Fruit fly (Drosophila melanogaster): Measurements from ENCODE around the gene CG6707.

Gene CG6707

DNA sequence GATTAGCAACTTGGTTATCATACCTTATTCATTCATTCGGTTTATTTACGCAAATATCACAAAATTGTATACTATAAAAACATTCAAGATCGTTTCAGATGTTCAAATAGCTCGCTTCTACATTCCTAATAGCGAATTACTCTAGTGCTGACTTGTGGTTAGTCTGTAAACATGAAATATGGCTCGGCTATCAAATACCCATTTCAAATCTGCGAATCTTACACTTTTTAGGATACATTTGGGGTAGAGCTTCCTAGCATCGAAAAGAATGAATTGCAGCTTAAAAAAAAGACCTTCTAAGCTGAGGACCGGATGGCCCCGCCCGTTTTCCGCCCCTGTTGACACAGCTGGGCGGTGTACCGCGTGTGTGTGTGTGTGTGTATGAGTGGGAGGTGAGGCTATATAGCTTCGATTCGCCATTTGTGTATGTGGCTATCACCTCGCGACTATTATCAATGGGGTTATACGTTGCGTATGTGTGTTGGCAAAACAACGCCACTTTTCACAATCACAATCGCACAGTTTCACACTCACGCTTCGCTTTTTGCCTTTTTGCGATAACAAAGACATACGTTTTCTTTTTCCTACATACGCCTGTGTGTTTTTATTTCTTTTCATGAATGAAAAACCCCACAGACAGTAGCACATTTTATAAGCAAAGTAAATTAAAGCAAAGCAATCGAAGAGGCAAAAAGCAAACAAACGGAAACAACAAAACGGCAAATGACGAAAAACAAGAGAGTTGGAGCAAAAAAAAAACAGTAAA is 51.6 kb downstream of the CG6707 start:
- no peak for TF ChIP-seq Gug (GFP tag; IDR thresholded peaks at IDR 0.05)
- peak; percentile 41 for TF ChIP-seq Ets96B (tag; optimal IDR thresholded peaks at IDR 0.05)
- TF ChIP-seq CG8119 (GFP tag; IDR thresholded peaks at IDR 0.05) = peak; percentile 25; the same call in 1 of the 3 replicates
- no peak for TF ChIP-seq vri (GFP tag; optimal IDR thresholded peaks at IDR 0.05)
- peak; percentile 28 for TF ChIP-seq dsx (GFP tag; optimal IDR thresholded peaks at IDR 0.05; ENCODE audit: poor library complexity, severe bottlenecking)
- no peak for TF ChIP-seq CG9139 (GFP tag; optimal IDR thresholded peaks at IDR 0.05)
- TF ChIP-seq Eip78C (GFP tag) = peak; percentile 17
- TF ChIP-seq CG3032 (tag; optimal IDR thresholded peaks at IDR 0.05) = peak; percentile 22
- no peak for TF ChIP-seq Lpt (GFP tag; optimal IDR thresholded peaks at IDR 0.05)
- TF ChIP-seq OdsH (GFP tag; optimal IDR thresholded peaks at IDR 0.05) = no peak
- peak; percentile 12 for TF ChIP-seq CG1621 (tag; optimal IDR thresholded peaks at IDR 0.05)
- peak; percentile 73 for TF ChIP-seq svp (GFP tag)
- peak; percentile 68 for TF ChIP-seq fkh (GFP tag; optimal IDR thresholded peaks at IDR 0.05)
- TF ChIP-seq CG6276 (GFP tag; optimal IDR thresholded peaks at IDR 0.05) = peak; percentile 18
- peak; percentile 62 for TF ChIP-seq CG16779 (tag; optimal IDR thresholded peaks at IDR 0.05)
- peak; percentile 59; the same call in 2 of the 3 replicates for TF ChIP-seq CG6163 (GFP tag; IDR thresholded peaks at IDR 0.05)
- no peak for TF ChIP-seq CG11902 (GFP tag; optimal IDR thresholded peaks at IDR 0.05)
- peak; percentile 28 for TF ChIP-seq Sox14 (GFP tag; optimal IDR thresholded peaks at IDR 0.05)
- no peak for TF ChIP-seq CG11294 (GFP tag; IDR thresholded peaks at IDR 0.05)
- TF ChIP-seq CG6854 (GFP tag; optimal IDR thresholded peaks at IDR 0.05) = no peak
- peak in 1 of 2 experiments; percentile 13 for TF ChIP-seq ss (GFP tag; optimal IDR thresholded peaks at IDR 0.05)
- 0 out of 3 replicates have a peak, but pooled peaks have one; percentile 34 for TF ChIP-seq eg (GFP tag; IDR thresholded peaks at IDR 0.05)

DNA sequence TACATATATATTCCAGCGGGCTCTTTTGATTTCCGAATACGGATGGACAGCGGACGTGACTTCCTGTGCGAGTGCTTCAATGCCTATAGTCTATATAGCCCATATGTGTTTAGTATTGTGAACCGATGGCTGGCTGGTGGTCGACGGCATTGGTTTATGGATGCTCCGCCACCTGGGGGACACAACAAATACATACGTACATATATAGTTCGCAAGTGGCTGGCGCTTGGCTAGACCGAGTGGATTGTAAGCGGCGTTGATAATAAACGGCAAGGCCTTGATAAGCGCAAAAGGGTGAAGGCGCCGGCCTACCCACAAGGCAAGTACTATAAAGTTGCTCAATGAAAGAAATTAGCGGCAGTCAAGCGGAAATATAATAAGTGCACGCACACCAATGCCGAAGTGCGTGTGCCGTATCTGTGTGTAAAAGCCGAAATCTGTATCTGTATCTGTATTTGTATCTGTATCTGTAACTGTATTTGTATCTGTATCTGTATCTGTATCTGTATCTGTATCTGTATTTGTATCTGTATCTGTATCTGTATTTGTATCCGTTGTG is 52.3 kb downstream of the CG6707 start:
- TF ChIP-seq net (GFP tag; optimal IDR thresholded peaks at IDR 0.05) (no peak), CG32006 (GFP tag; optimal IDR thresholded peaks at IDR 0.05) (no peak), achi (GFP tag; optimal IDR thresholded peaks at IDR 0.05) (no peak), vri (GFP tag; optimal IDR thresholded peaks at IDR 0.05) (no peak), Hr39 (GFP tag; optimal IDR thresholded peaks at IDR 0.05) (no peak), topi (GFP tag; optimal IDR thresholded peaks at IDR 0.05) (no peak), dac (GFP tag; optimal IDR thresholded peaks at IDR 0.05) (no peak), Sox14 (GFP tag; optimal IDR thresholded peaks at IDR 0.05) (no peak), CG6276 (GFP tag; optimal IDR thresholded peaks at IDR 0.05) (no peak)
